Worm (Caenorhabditis elegans): ENCODE results near the gene F22B8.3.

ce11 chrV:16139529-16139928 is 48.7 kb downstream of the F22B8.3 start, which contains the start of gene clc-11:
- TF ChIP-seq ama-1 (optimal IDR thresholded peaks at IDR 0.05) (no peak), aly-1 (tag; optimal IDR thresholded peaks at IDR 0.05) (no peak), flt-1 (GFP tag; IDR thresholded peaks at IDR 0.05) (no peak), pes-1 (GFP tag; IDR thresholded peaks at IDR 0.05) (no peak), tbx-11 (GFP tag; IDR thresholded peaks at IDR 0.05) (no peak), tbx-37 (GFP tag; conservative IDR thresholded peaks at IDR 0.05) (no peak), hmbx-1 (tag; optimal IDR thresholded peaks at IDR 0.05) (no peak), ceh-36 (tag; optimal IDR thresholded peaks at IDR 0.05) (no peak), sea-1 (GFP tag; conservative IDR thresholded peaks at IDR 0.05) (no peak), hmg-4 (GFP tag; optimal IDR thresholded peaks at IDR 0.05) (no peak), ceh-13 (GFP tag; optimal IDR thresholded peaks at IDR 0.05) (no peak), ets-7 (tag; optimal IDR thresholded peaks at IDR 0.05) (no peak), hnd-1 (tag; optimal IDR thresholded peaks at IDR 0.05) (no peak)
